Worm (Caenorhabditis elegans): ENCODE results near the gene T26C12.3.
"Not testable (repeated sequence)": the region's sequence is repeated elsewhere in the genome, so short reads cannot be mapped to it uniquely, and the experiment has no call there.

DNA sequence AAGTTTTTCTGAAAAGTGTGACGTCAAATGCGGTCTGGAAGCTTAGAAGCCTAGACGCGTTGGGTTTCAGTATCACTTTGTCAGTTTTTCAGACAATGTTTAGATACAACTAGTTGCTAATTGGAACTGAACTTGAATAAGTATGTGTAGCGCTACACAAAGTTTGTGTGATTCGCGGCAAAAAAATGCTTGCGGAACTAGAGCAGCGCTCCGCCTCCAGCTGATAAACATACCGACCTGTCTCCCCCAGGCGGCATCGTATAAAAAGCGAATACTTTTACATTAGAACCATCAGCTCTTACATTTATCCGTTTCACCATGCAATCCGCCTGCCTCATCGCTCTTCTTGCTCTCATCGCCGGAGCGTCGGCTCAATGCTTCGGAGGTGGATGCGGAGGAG is 30.5 kb upstream of the T26C12.3 start, which contains the start of gene idpp-12:
- TF ChIP-seq sptf-1 (tag; optimal IDR thresholded peaks at IDR 0.05); nhr-76 (tag; optimal IDR thresholded peaks at IDR 0.05); lin-13 (GFP tag; optimal IDR thresholded peaks at IDR 0.05); aly-2 (tag; optimal IDR thresholded peaks at IDR 0.05); ceh-90 (tag; optimal IDR thresholded peaks at IDR 0.05): not testable (repeated sequence)
